In the genomic region with DNA sequence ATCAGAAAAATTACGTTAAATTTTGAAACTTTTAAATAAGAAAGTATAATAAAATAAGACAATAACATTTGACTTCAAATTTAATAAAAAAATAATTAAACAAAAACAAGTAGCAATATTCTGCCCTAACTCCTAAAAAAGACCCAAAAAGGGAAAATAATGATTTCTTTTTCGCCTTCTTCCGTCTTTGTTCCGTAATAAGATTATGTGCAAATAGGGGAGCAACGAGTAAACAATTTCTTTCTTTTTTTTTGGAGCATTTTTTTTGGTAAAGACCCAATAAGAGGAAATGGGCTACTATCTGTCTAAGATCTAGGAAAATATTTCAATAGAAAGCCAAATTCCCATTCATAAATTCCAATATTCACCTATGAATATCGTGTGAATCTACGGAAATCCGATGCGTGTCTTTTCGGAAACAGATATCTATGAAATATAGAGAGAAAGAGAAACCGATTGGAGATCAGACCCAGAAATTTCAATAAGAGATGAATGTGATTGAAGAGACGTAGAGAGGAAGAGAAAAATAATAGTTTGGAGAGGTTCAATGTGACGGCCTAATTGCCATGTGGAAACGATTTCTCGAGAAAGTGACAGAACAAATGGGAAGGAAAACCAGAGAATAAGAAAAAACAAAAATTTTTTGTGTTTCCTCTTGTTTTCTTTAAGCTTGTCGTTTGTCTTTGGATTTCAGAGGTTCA, we compare ENCODE assay signal across 1 worm cellular context.
A peak's percentile ranks its signal among the peaks of the same experiment; 100 is the strongest.
TF ChIP-seq lines count a peak whose summit lies in the region.

No protein-coding gene starts in this region.

TF ChIP-seq in whole organism, L1 larva, 84 proteins besides CTCF, POLR2A, EP300 and RAD21 (continued from another document):
- TF ChIP-seq lir-3 (tag; optimal IDR thresholded peaks at IDR 0.05; lab: Kevin White, UChicago; ENCODE audit: poor library complexity), result no peak
- TF ChIP-seq lsy-2 (tag; optimal IDR thresholded peaks at IDR 0.05; lab: Kevin White, UChicago), result no peak
- TF ChIP-seq nhr-20 (tag; optimal IDR thresholded peaks at IDR 0.05; lab: Kevin White, UChicago), result peak; percentile 3
- TF ChIP-seq nhr-237 (tag; optimal IDR thresholded peaks at IDR 0.05; lab: Kevin White, UChicago), result no peak
- TF ChIP-seq efl-1 (optimal IDR thresholded peaks at IDR 0.05; lab: Kevin White, UChicago), result peak in 1 of 2 experiments; percentile 21
- TF ChIP-seq efl-1 (GFP tag; optimal IDR thresholded peaks at IDR 0.05 in 1 of 2; lab: Kevin White, UChicago), result no peak
- TF ChIP-seq elt-3 (tag; optimal IDR thresholded peaks at IDR 0.05; lab: Kevin White, UChicago), result peak in 1 of 6 experiments; percentile 45
- TF ChIP-seq sox-4 (tag; optimal IDR thresholded peaks at IDR 0.05; lab: Kevin White, UChicago), result no peak
- no peak for TF ChIP-seq unc-86 (tag; optimal IDR thresholded peaks at IDR 0.05; lab: Kevin White, UChicago)
- TF ChIP-seq pqm-1 (tag; optimal IDR thresholded peaks at IDR 0.05; lab: Kevin White, UChicago), result no peak
- no peak for TF ChIP-seq aha-1 (tag; optimal IDR thresholded peaks at IDR 0.05; lab: Kevin White, UChicago)
- no peak for TF ChIP-seq unc-98 (GFP tag; IDR thresholded peaks at IDR 0.05; lab: Robert Waterston, UW)
- TF ChIP-seq fos-1 (tag; optimal IDR thresholded peaks at IDR 0.05; lab: Kevin White, UChicago), result no peak
- TF ChIP-seq egl-27 (tag; optimal IDR thresholded peaks at IDR 0.05; lab: Kevin White, UChicago), result no peak
- TF ChIP-seq ces-1 (GFP tag; optimal IDR thresholded peaks at IDR 0.05; lab: Kevin White, UChicago), result no peak
- no peak for TF ChIP-seq Y116A8C.19 (tag; optimal IDR thresholded peaks at IDR 0.05; lab: Kevin White, UChicago; ENCODE audit: borderline replicate concordance)
- no peak for TF ChIP-seq nhr-77 (tag; optimal IDR thresholded peaks at IDR 0.05; lab: Kevin White, UChicago)
- TF ChIP-seq lin-35 (GFP tag; optimal IDR thresholded peaks at IDR 0.05; lab: Kevin White, UChicago), result peak in 1 of 2 experiments; percentile 12
- TF ChIP-seq nhr-28 (tag; optimal IDR thresholded peaks at IDR 0.05; lab: Kevin White, UChicago), result no peak
- no peak for TF ChIP-seq elt-2 (tag; optimal IDR thresholded peaks at IDR 0.05; lab: Kevin White, UChicago)
- TF ChIP-seq swsn-7 (tag; optimal IDR thresholded peaks at IDR 0.05; lab: Kevin White, UChicago), result no peak
- no peak for TF ChIP-seq alr-1 (tag; optimal IDR thresholded peaks at IDR 0.05; lab: Kevin White, UChicago; ENCODE audit: borderline replicate concordance)
- no peak for TF ChIP-seq vab-15 (tag; optimal IDR thresholded peaks at IDR 0.05; lab: Kevin White, UChicago)
- peak; percentile 41 for TF ChIP-seq nhr-71 (tag; optimal IDR thresholded peaks at IDR 0.05; lab: Kevin White, UChicago)
- no peak for TF ChIP-seq snpc-4 (tag; optimal IDR thresholded peaks at IDR 0.05; lab: Kevin White, UChicago)
- TF ChIP-seq nhr-47 (tag; optimal IDR thresholded peaks at IDR 0.05; lab: Kevin White, UChicago), result no peak
- TF ChIP-seq C16A3.4 (tag; optimal IDR thresholded peaks at IDR 0.05; lab: Kevin White, UChicago), result peak; percentile 21
- TF ChIP-seq nhr-12 (tag; optimal IDR thresholded peaks at IDR 0.05; lab: Kevin White, UChicago), result no peak
- no peak for TF ChIP-seq hlh-4 (tag; optimal IDR thresholded peaks at IDR 0.05; lab: Kevin White, UChicago)
- TF ChIP-seq fkh-4 (tag; optimal IDR thresholded peaks at IDR 0.05; lab: Kevin White, UChicago; ENCODE audit: borderline replicate concordance), result peak; percentile 40
- no peak for TF ChIP-seq nhr-11 (tag; optimal IDR thresholded peaks at IDR 0.05; lab: Kevin White, UChicago)
- no peak for TF ChIP-seq lin-15B (tag; optimal IDR thresholded peaks at IDR 0.05; lab: Kevin White, UChicago)
- no peak for TF ChIP-seq aly-2 (tag; optimal IDR thresholded peaks at IDR 0.05; lab: Kevin White, UChicago)
- no peak for TF ChIP-seq irx-1 (tag; optimal IDR thresholded peaks at IDR 0.05; lab: Kevin White, UChicago)
- no peak for TF ChIP-seq dpl-1 (GFP tag; optimal IDR thresholded peaks at IDR 0.05; lab: Kevin White, UChicago)
- no peak for TF ChIP-seq hpl-2 (GFP tag; optimal IDR thresholded peaks at IDR 0.05; lab: Kevin White, UChicago)
- TF ChIP-seq tlp-1 (tag; optimal IDR thresholded peaks at IDR 0.05; lab: Kevin White, UChicago), result no peak
- TF ChIP-seq unc-30 (tag; optimal IDR thresholded peaks at IDR 0.05; lab: Kevin White, UChicago), result no peak
- no peak for TF ChIP-seq ceh-63 (GFP tag; optimal IDR thresholded peaks at IDR 0.05; lab: Kevin White, UChicago)
- no peak for TF ChIP-seq nhr-19 (GFP tag; conservative IDR thresholded peaks at IDR 0.05; lab: Robert Waterston, UW)
- no peak for TF ChIP-seq ztf-11 (tag; optimal IDR thresholded peaks at IDR 0.05; lab: Kevin White, UChicago)
